ENCODE assay signal across 1 fruit fly cellular context in genomic region chr3R:17539789-17540496, dm6.
TF ChIP-seq lines count a peak whose summit lies in the region.

Gene SF1 (plus strand): TSS chr3R:17540421.

TF ChIP-seq in whole organism, embryonic, 481 proteins besides CTCF, POLR2A, EP300 and RAD21 (continued from another document and continues in another):
- TF ChIP-seq az2 (GFP tag; optimal IDR thresholded peaks at IDR 0.05; lab: Kevin White, UChicago), result peak; percentile 49
- no peak for TF ChIP-seq stc (GFP tag; IDR thresholded peaks at IDR 0.05; lab: Robert Waterston, UW)
- TF ChIP-seq CG10654 (GFP tag; optimal IDR thresholded peaks at IDR 0.05; lab: Kevin White, UChicago), result no peak
- TF ChIP-seq CG10267 (tag; optimal IDR thresholded peaks at IDR 0.05; lab: Kevin White, UChicago), result peak; percentile 86
- TF ChIP-seq shn (GFP tag; optimal IDR thresholded peaks at IDR 0.05; lab: Kevin White, UChicago), result peak; percentile 49
- peak; percentile 62 for TF ChIP-seq CG16815 (GFP tag; optimal IDR thresholded peaks at IDR 0.05; lab: Kevin White, UChicago)
- TF ChIP-seq fu2 (GFP tag; optimal IDR thresholded peaks at IDR 0.05; lab: Kevin White, UChicago), result peak; percentile 16
- no peak for TF ChIP-seq Hand (GFP tag; optimal IDR thresholded peaks at IDR 0.05; lab: Kevin White, UChicago)
- TF ChIP-seq Dad (GFP tag; optimal IDR thresholded peaks at IDR 0.05; lab: Kevin White, UChicago), result no peak
- peak; percentile 20 for TF ChIP-seq CG16863 (GFP tag; optimal IDR thresholded peaks at IDR 0.05; lab: Kevin White, UChicago)
- TF ChIP-seq luna (GFP tag; optimal IDR thresholded peaks at IDR 0.05; lab: Kevin White, UChicago), result no peak
- no peak for TF ChIP-seq chm (GFP tag; IDR thresholded peaks at IDR 0.05; lab: Robert Waterston, UW)
- peak; percentile 18 for TF ChIP-seq nerfin-1 (tag; optimal IDR thresholded peaks at IDR 0.05; lab: Kevin White, UChicago)
- no peak for TF ChIP-seq gro (GFP tag; optimal IDR thresholded peaks at IDR 0.05; lab: Kevin White, UChicago)
- no peak for TF ChIP-seq pita (GFP tag; optimal IDR thresholded peaks at IDR 0.05; lab: Kevin White, UChicago)
- TF ChIP-seq eve (GFP tag; optimal IDR thresholded peaks at IDR 0.05; lab: Kevin White, UChicago), result no peak
- peak; percentile 59 for TF ChIP-seq zfh2 (GFP tag; optimal IDR thresholded peaks at IDR 0.05; lab: Kevin White, UChicago)
- TF ChIP-seq CG4424 (GFP tag; optimal IDR thresholded peaks at IDR 0.05; lab: Kevin White, UChicago), result peak; percentile 45
- peak; percentile 2 for TF ChIP-seq CG8388 (GFP tag; optimal IDR thresholded peaks at IDR 0.05; lab: Kevin White, UChicago)
- TF ChIP-seq scrt (GFP tag; optimal IDR thresholded peaks at IDR 0.05; lab: Kevin White, UChicago), result no peak
- TF ChIP-seq NFAT (GFP tag; IDR thresholded peaks at IDR 0.05; lab: Robert Waterston, UW), result no peak
- TF ChIP-seq Hmx (GFP tag; optimal IDR thresholded peaks at IDR 0.05; lab: Kevin White, UChicago), result peak; percentile 9
- peak; percentile 16; the same call in 1 of the 2 replicates for TF ChIP-seq lmd (GFP tag; IDR thresholded peaks at IDR 0.05; lab: Robert Waterston, UW)
- TF ChIP-seq dm (GFP tag; optimal IDR thresholded peaks at IDR 0.05; lab: Kevin White, UChicago), result peak; percentile 85
- TF ChIP-seq CG11695 (GFP tag; IDR thresholded peaks at IDR 0.05; lab: Robert Waterston, UW), result no peak
- no peak for TF ChIP-seq org-1 (GFP tag; optimal IDR thresholded peaks at IDR 0.05; lab: Kevin White, UChicago)
- peak; percentile 80 for TF ChIP-seq row (GFP tag; IDR thresholded peaks at IDR 0.05; lab: Robert Waterston, UW)
- TF ChIP-seq cato (GFP tag; optimal IDR thresholded peaks at IDR 0.05; lab: Kevin White, UChicago; ENCODE audit: borderline replicate concordance), result no peak
- TF ChIP-seq CG13775 (GFP tag; optimal IDR thresholded peaks at IDR 0.05; lab: Kevin White, UChicago), result peak; percentile 72
- no peak for TF ChIP-seq nerfin-2 (GFP tag; IDR thresholded peaks at IDR 0.05; lab: Robert Waterston, UW; ENCODE audit: partially characterized antibody)
- TF ChIP-seq CG13424 (tag; optimal IDR thresholded peaks at IDR 0.05; lab: Kevin White, UChicago), result peak; percentile 30
- TF ChIP-seq Hey (tag; optimal IDR thresholded peaks at IDR 0.05; lab: Kevin White, UChicago), result no peak
- no peak for TF ChIP-seq maf-S (GFP tag; optimal IDR thresholded peaks at IDR 0.05; lab: Kevin White, UChicago)
- TF ChIP-seq Atf6 (GFP tag; IDR thresholded peaks at IDR 0.05; lab: Robert Waterston, UW), result no peak
- peak; percentile 10 for TF ChIP-seq CG4707 (GFP tag; optimal IDR thresholded peaks at IDR 0.05; lab: Kevin White, UChicago)
- TF ChIP-seq br (optimal IDR thresholded peaks at IDR 0.05; lab: Kevin White, UChicago), result no peak
- TF ChIP-seq Sry-δ (GFP tag; optimal IDR thresholded peaks at IDR 0.05; lab: Kevin White, UChicago), result peak; percentile 37
- TF ChIP-seq CG11456 (GFP tag; IDR thresholded peaks at IDR 0.05; lab: Robert Waterston, UW), result 0 out of 3 replicates have a peak, but pooled peaks have one; percentile 31
- TF ChIP-seq CG9932 (GFP tag; IDR thresholded peaks at IDR 0.05; lab: Robert Waterston, UW), result peak; percentile 51
- no peak for TF ChIP-seq CG8281 (tag; optimal IDR thresholded peaks at IDR 0.05; lab: Kevin White, UChicago)
- no peak for TF ChIP-seq D (optimal IDR thresholded peaks at IDR 0.05; lab: Kevin White, UChicago)
- no peak for TF ChIP-seq D (GFP tag; optimal IDR thresholded peaks at IDR 0.05; lab: Kevin White, UChicago)
- TF ChIP-seq CG7556 (GFP tag; optimal IDR thresholded peaks at IDR 0.05; lab: Kevin White, UChicago), result peak; percentile 36
- peak; percentile 71 for TF ChIP-seq Max (GFP tag; optimal IDR thresholded peaks at IDR 0.05; lab: Kevin White, UChicago)
- peak; percentile 89 for TF ChIP-seq Sry-β (GFP tag; optimal IDR thresholded peaks at IDR 0.05; lab: Kevin White, UChicago)
- no peak for TF ChIP-seq ERR (GFP tag; optimal IDR thresholded peaks at IDR 0.05; lab: Kevin White, UChicago)
- peak; percentile 31 for TF ChIP-seq twi (tag; optimal IDR thresholded peaks at IDR 0.05; lab: Kevin White, UChicago)
- TF ChIP-seq HHEX (GFP tag; optimal IDR thresholded peaks at IDR 0.05; lab: Kevin White, UChicago), result peak; percentile 35
- TF ChIP-seq vvl (GFP tag; IDR thresholded peaks at IDR 0.05; lab: Robert Waterston, UW), result no peak
- peak; percentile 35 for TF ChIP-seq CG12155 (GFP tag; optimal IDR thresholded peaks at IDR 0.05; lab: Kevin White, UChicago)
- TF ChIP-seq CG17829 (tag; optimal IDR thresholded peaks at IDR 0.05; lab: Kevin White, UChicago), result no peak
- TF ChIP-seq CG15696 (tag; optimal IDR thresholded peaks at IDR 0.05; lab: Kevin White, UChicago), result peak; percentile 5
- peak; percentile 1 for TF ChIP-seq CG34376 (GFP tag; optimal IDR thresholded peaks at IDR 0.05; lab: Kevin White, UChicago)
- no peak for TF ChIP-seq CG7963 (GFP tag; IDR thresholded peaks at IDR 0.05; lab: Robert Waterston, UW; ENCODE audit: partially characterized antibody)
- TF ChIP-seq Dip3 (GFP tag; optimal IDR thresholded peaks at IDR 0.05; lab: Kevin White, UChicago), result peak; percentile 12
- TF ChIP-seq Ssrp (tag; optimal IDR thresholded peaks at IDR 0.05; lab: Kevin White, UChicago), result peak; percentile 29
- peak; percentile 50 for TF ChIP-seq CG9727 (GFP tag; optimal IDR thresholded peaks at IDR 0.05; lab: Kevin White, UChicago)
- TF ChIP-seq Doc2 (GFP tag; IDR thresholded peaks at IDR 0.05; lab: Robert Waterston, UW), result no peak
- TF ChIP-seq ken (GFP tag; IDR thresholded peaks at IDR 0.05; lab: Robert Waterston, UW), result no peak
- no peak for TF ChIP-seq Atf3 (GFP tag; optimal IDR thresholded peaks at IDR 0.05; lab: Kevin White, UChicago)
- TF ChIP-seq tll (GFP tag; optimal IDR thresholded peaks at IDR 0.05; lab: Kevin White, UChicago), result no peak
- no peak for TF ChIP-seq CG17802 (tag; optimal IDR thresholded peaks at IDR 0.05; lab: Kevin White, UChicago)
- no peak for TF ChIP-seq CG16779 (GFP tag; IDR thresholded peaks at IDR 0.05; lab: Robert Waterston, UW)
- TF ChIP-seq Oli (tag; optimal IDR thresholded peaks at IDR 0.05; lab: Kevin White, UChicago), result peak; percentile 19
- no peak for TF ChIP-seq al (GFP tag; IDR thresholded peaks at IDR 0.05; lab: Robert Waterston, UW)
- no peak for TF ChIP-seq CHES-1-like (GFP tag; optimal IDR thresholded peaks at IDR 0.05; lab: Kevin White, UChicago)
- peak; percentile 46 for TF ChIP-seq MBD-R2 (GFP tag; IDR thresholded peaks at IDR 0.05; lab: Robert Waterston, UW)
- TF ChIP-seq CG18262 (tag; optimal IDR thresholded peaks at IDR 0.05; lab: Kevin White, UChicago), result peak; percentile 44
- TF ChIP-seq Poxn (GFP tag; IDR thresholded peaks at IDR 0.05; lab: Robert Waterston, UW), result no peak
- peak; percentile 36 for TF ChIP-seq CG2712 (tag; optimal IDR thresholded peaks at IDR 0.05; lab: Kevin White, UChicago)
- TF ChIP-seq Dll (GFP tag; IDR thresholded peaks at IDR 0.05; lab: Robert Waterston, UW; ENCODE audit: partially characterized antibody), result no peak
- peak; percentile 14 for TF ChIP-seq YL-1 (GFP tag; optimal IDR thresholded peaks at IDR 0.05; lab: Kevin White, UChicago)
- peak; percentile 2 for TF ChIP-seq Elba2 (GFP tag; optimal IDR thresholded peaks at IDR 0.05; lab: Kevin White, UChicago)
- TF ChIP-seq knrl (GFP tag; IDR thresholded peaks at IDR 0.05; lab: Robert Waterston, UW; ENCODE audit: partially characterized antibody), result no peak
- no peak for TF ChIP-seq fru (optimal IDR thresholded peaks at IDR 0.05; lab: Kevin White, UChicago)
- TF ChIP-seq CG10543 (GFP tag; optimal IDR thresholded peaks at IDR 0.05; lab: Kevin White, UChicago), result peak; percentile 47
- TF ChIP-seq nmo (GFP tag; optimal IDR thresholded peaks at IDR 0.05; lab: Kevin White, UChicago), result peak; percentile 67
- TF ChIP-seq H15 (GFP tag; IDR thresholded peaks at IDR 0.05; lab: Robert Waterston, UW), result no peak
- no peak for TF ChIP-seq ro (GFP tag; IDR thresholded peaks at IDR 0.05; lab: Robert Waterston, UW)
- TF ChIP-seq hkb (optimal IDR thresholded peaks at IDR 0.05; lab: Kevin White, UChicago), result no peak
- TF ChIP-seq hkb (GFP tag; IDR thresholded peaks at IDR 0.05; lab: Robert Waterston, UW), result no peak
- peak; percentile 74 for TF ChIP-seq CG30403 (GFP tag; optimal IDR thresholded peaks at IDR 0.05; lab: Kevin White, UChicago)
- TF ChIP-seq CG10462 (GFP tag; optimal IDR thresholded peaks at IDR 0.05; lab: Kevin White, UChicago), result peak; percentile 3
- no peak for TF ChIP-seq pros (GFP tag; optimal IDR thresholded peaks at IDR 0.05; lab: Kevin White, UChicago)
- peak; percentile 44 for TF ChIP-seq Mad (GFP tag; optimal IDR thresholded peaks at IDR 0.05; lab: Kevin White, UChicago)
- peak; percentile 34 for TF ChIP-seq sug (tag; optimal IDR thresholded peaks at IDR 0.05; lab: Kevin White, UChicago)
- TF ChIP-seq D19A (tag; optimal IDR thresholded peaks at IDR 0.05; lab: Kevin White, UChicago), result no peak
- TF ChIP-seq Gug (GFP tag; IDR thresholded peaks at IDR 0.05; lab: Robert Waterston, UW), result peak; percentile 27; the same call in 1 of the 4 replicates
- TF ChIP-seq bowl (GFP tag; IDR thresholded peaks at IDR 0.05; lab: Robert Waterston, UW), result no peak
- no peak for TF ChIP-seq C15 (GFP tag; IDR thresholded peaks at IDR 0.05; lab: Robert Waterston, UW)
- TF ChIP-seq lab (GFP tag; optimal IDR thresholded peaks at IDR 0.05; lab: Kevin White, UChicago), result no peak
- TF ChIP-seq CG2116 (GFP tag; optimal IDR thresholded peaks at IDR 0.05; lab: Kevin White, UChicago), result peak; percentile 19
- TF ChIP-seq kay (GFP tag; optimal IDR thresholded peaks at IDR 0.05; lab: Kevin White, UChicago), result peak; percentile 35
- TF ChIP-seq CG12769 (tag; optimal IDR thresholded peaks at IDR 0.05; lab: Kevin White, UChicago), result no peak
- TF ChIP-seq CG12942 (GFP tag; optimal IDR thresholded peaks at IDR 0.05; lab: Kevin White, UChicago), result no peak
- TF ChIP-seq odd (GFP tag; optimal IDR thresholded peaks at IDR 0.05; lab: Kevin White, UChicago), result no peak
- TF ChIP-seq nom (GFP tag; optimal IDR thresholded peaks at IDR 0.05; lab: Kevin White, UChicago), result no peak
- no peak for TF ChIP-seq CG6854 (GFP tag; optimal IDR thresholded peaks at IDR 0.05; lab: Kevin White, UChicago)
- no peak for TF ChIP-seq CG11560 (tag; IDR thresholded peaks at IDR 0.05; lab: Robert Waterston, UW)
- peak; percentile 27 for TF ChIP-seq CG9797 (GFP tag; optimal IDR thresholded peaks at IDR 0.05; lab: Kevin White, UChicago)
- no peak for TF ChIP-seq CG8089 (GFP tag; optimal IDR thresholded peaks at IDR 0.05; lab: Kevin White, UChicago)
- TF ChIP-seq CG9876 (GFP tag; optimal IDR thresholded peaks at IDR 0.05; lab: Kevin White, UChicago), result no peak
- no peak for TF ChIP-seq pfk (GFP tag; optimal IDR thresholded peaks at IDR 0.05; lab: Kevin White, UChicago)
- peak; percentile 14 for TF ChIP-seq tx (GFP tag; optimal IDR thresholded peaks at IDR 0.05; lab: Kevin White, UChicago)
- TF ChIP-seq wor (GFP tag; IDR thresholded peaks at IDR 0.05; lab: Robert Waterston, UW), result no peak
- peak; percentile 28 for TF ChIP-seq jumu (GFP tag; optimal IDR thresholded peaks at IDR 0.05; lab: Kevin White, UChicago)
- TF ChIP-seq Hr39 (optimal IDR thresholded peaks at IDR 0.05; lab: Kevin White, UChicago), result no peak
- TF ChIP-seq NK7.1 (GFP tag; optimal IDR thresholded peaks at IDR 0.05; lab: Kevin White, UChicago), result no peak
- peak; percentile 48 for TF ChIP-seq BEAF-32 (GFP tag; optimal IDR thresholded peaks at IDR 0.05; lab: Kevin White, UChicago)
- peak; percentile 53 for TF ChIP-seq Hr3 (GFP tag; optimal IDR thresholded peaks at IDR 0.05; lab: Kevin White, UChicago)
- TF ChIP-seq CG18011 (GFP tag; optimal IDR thresholded peaks at IDR 0.05; lab: Kevin White, UChicago), result no peak
- peak; percentile 16 for TF ChIP-seq slp2 (GFP tag; optimal IDR thresholded peaks at IDR 0.05; lab: Kevin White, UChicago)
- no peak for TF ChIP-seq Eip74EF (GFP tag; optimal IDR thresholded peaks at IDR 0.05; lab: Kevin White, UChicago)
- no peak for TF ChIP-seq CG7987 (GFP tag; optimal IDR thresholded peaks at IDR 0.05; lab: Kevin White, UChicago)
- peak; percentile 43 for TF ChIP-seq ind (GFP tag; optimal IDR thresholded peaks at IDR 0.05; lab: Kevin White, UChicago)
- TF ChIP-seq Myb (GFP tag; optimal IDR thresholded peaks at IDR 0.05; lab: Kevin White, UChicago), result peak; percentile 29
- peak; percentile 35 for TF ChIP-seq D19B (GFP tag; optimal IDR thresholded peaks at IDR 0.05; lab: Kevin White, UChicago)
- no peak for TF ChIP-seq ham (GFP tag; IDR thresholded peaks at IDR 0.05; lab: Robert Waterston, UW)
- TF ChIP-seq CG1647 (GFP tag; optimal IDR thresholded peaks at IDR 0.05; lab: Kevin White, UChicago), result peak; percentile 6
- peak; percentile 43 for TF ChIP-seq grau (tag; optimal IDR thresholded peaks at IDR 0.05; lab: Kevin White, UChicago)
- peak; percentile 92 for TF ChIP-seq Ets65A (GFP tag; lab: Kevin White, UChicago)
- no peak for TF ChIP-seq CG32532 (GFP tag; IDR thresholded peaks at IDR 0.05; lab: Robert Waterston, UW)
- TF ChIP-seq CG10147 (GFP tag; optimal IDR thresholded peaks at IDR 0.05; lab: Kevin White, UChicago), result no peak
- peak; percentile 23 for TF ChIP-seq Ets97D (GFP tag; optimal IDR thresholded peaks at IDR 0.05; lab: Kevin White, UChicago)
- TF ChIP-seq CG4328 (GFP tag; optimal IDR thresholded peaks at IDR 0.05; lab: Kevin White, UChicago), result no peak
- peak; percentile 19 for TF ChIP-seq Nf-YC (tag; optimal IDR thresholded peaks at IDR 0.05; lab: Kevin White, UChicago)
- TF ChIP-seq Taf1 (GFP tag; IDR thresholded peaks at IDR 0.05; lab: Robert Waterston, UW), result no peak
- TF ChIP-seq wdn (GFP tag; IDR thresholded peaks at IDR 0.05; lab: Robert Waterston, UW), result no peak
- TF ChIP-seq Xrp1 (GFP tag; IDR thresholded peaks at IDR 0.05; lab: Robert Waterston, UW), result no peak
- peak; percentile 22 to 45 for TF ChIP-seq chif (GFP tag; optimal IDR thresholded peaks at IDR 0.05; lab: Kevin White, UChicago)
- TF ChIP-seq Dek (tag; optimal IDR thresholded peaks at IDR 0.05; lab: Kevin White, UChicago), result no peak
- no peak for TF ChIP-seq CG15269 (tag; optimal IDR thresholded peaks at IDR 0.05; lab: Kevin White, UChicago)
- no peak for TF ChIP-seq CG15601 (tag; optimal IDR thresholded peaks at IDR 0.05; lab: Kevin White, UChicago)
- TF ChIP-seq HLH54F (GFP tag; optimal IDR thresholded peaks at IDR 0.05; lab: Kevin White, UChicago), result peak; percentile 63
- TF ChIP-seq tup (GFP tag; optimal IDR thresholded peaks at IDR 0.05; lab: Kevin White, UChicago), result no peak
- TF ChIP-seq Dfd (GFP tag; optimal IDR thresholded peaks at IDR 0.05; lab: Kevin White, UChicago), result no peak
- peak; percentile 21 for TF ChIP-seq Six4 (GFP tag; optimal IDR thresholded peaks at IDR 0.05; lab: Kevin White, UChicago)
- TF ChIP-seq bsh (GFP tag; optimal IDR thresholded peaks at IDR 0.05; lab: Kevin White, UChicago), result no peak
